Worm (Caenorhabditis elegans): ENCODE measurements around the gene pqn-73.

Gene pqn-73

ce11 chrII:8520625-8521024 lies 19.9 kb upstream of the pqn-73 start, which contains the start of gene cht-2:
Gene cht-2 (plus strand): TSS chrII:8520925.
- TF ChIP-seq Y67H2A.10 (GFP tag; conservative IDR thresholded peaks at IDR 0.05) (no peak), efl-1 (GFP tag; optimal IDR thresholded peaks at IDR 0.05) (no peak), fkh-3 (tag; optimal IDR thresholded peaks at IDR 0.05) (no peak), lag-1 (GFP tag; IDR thresholded peaks at IDR 0.05) (no peak), him-1 (tag; optimal IDR thresholded peaks at IDR 0.05) (no peak), lin-54 (GFP tag; optimal IDR thresholded peaks at IDR 0.05) (no peak), mxl-1 (tag; optimal IDR thresholded peaks at IDR 0.05) (no peak), Y79H2A.3 (GFP tag; conservative IDR thresholded peaks at IDR 0.05) (no peak), pha-4 (tag; optimal IDR thresholded peaks at IDR 0.05) (no peak), cebp-1 (GFP tag; IDR thresholded peaks at IDR 0.05) (no peak), cebp-1 (tag; optimal IDR thresholded peaks at IDR 0.05) (no peak), xnd-1 (tag; optimal IDR thresholded peaks at IDR 0.05) (no peak), ztf-22 (GFP tag; optimal IDR thresholded peaks at IDR 0.05) (no peak), egl-44 (GFP tag; IDR thresholded peaks at IDR 0.05) (no peak), ama-1 (optimal IDR thresholded peaks at IDR 0.05) (no peak), ama-1 (GFP tag; optimal IDR thresholded peaks at IDR 0.05) (no peak)

- TF ChIP-seq F23B12.7 (tag; optimal IDR thresholded peaks at IDR 0.05; ENCODE audit: insufficient read depth) = peak; percentile 27
- TF ChIP-seq ccch-3 (GFP tag; optimal IDR thresholded peaks at IDR 0.05) = no peak
- TF ChIP-seq die-1 (tag; optimal IDR thresholded peaks at IDR 0.05) = no peak
- no peak for TF ChIP-seq F10E7.11 (tag; optimal IDR thresholded peaks at IDR 0.05)
- peak; percentile 74 for TF ChIP-seq snpc-1.3 (tag; optimal IDR thresholded peaks at IDR 0.05; ENCODE audit: insufficient read depth)
- TF ChIP-seq nhr-80 (tag; optimal IDR thresholded peaks at IDR 0.05) = no peak
- TF ChIP-seq lin-54 (GFP tag; optimal IDR thresholded peaks at IDR 0.05) = peak; percentile 21
- TF ChIP-seq F33H1.4 (GFP tag; IDR thresholded peaks at IDR 0.05) = no peak
- TF ChIP-seq hmg-20 (GFP tag; IDR thresholded peaks at IDR 0.05) = no peak
- TF ChIP-seq lsl-1 (GFP tag; optimal IDR thresholded peaks at IDR 0.05) = peak; percentile 34
- TF ChIP-seq mcd-1 (GFP tag; IDR thresholded peaks at IDR 0.05) = 0 out of 2 replicates have a peak, but pooled peaks have one; percentile 16
- TF ChIP-seq attf-5 (GFP tag; optimal IDR thresholded peaks at IDR 0.05) = peak; percentile 33
- no peak for TF ChIP-seq snpc-4 (GFP tag; optimal IDR thresholded peaks at IDR 0.05)
- TF ChIP-seq snpc-4 (tag; optimal IDR thresholded peaks at IDR 0.05) = peak in 1 of 4 experiments; percentile 13
- TF ChIP-seq ceh-100 (GFP tag; IDR thresholded peaks at IDR 0.05) = no peak
- no peak for TF ChIP-seq rec-8 (tag; optimal IDR thresholded peaks at IDR 0.05)
- no peak for TF ChIP-seq F52B5.7 (tag; optimal IDR thresholded peaks at IDR 0.05)
- peak; percentile 66; the same call in 1 of the 2 replicates for TF ChIP-seq madf-6 (GFP tag; IDR thresholded peaks at IDR 0.05)
- TF ChIP-seq him-1 (tag; optimal IDR thresholded peaks at IDR 0.05) = no peak
- no peak for TF ChIP-seq B0035.1 (tag; optimal IDR thresholded peaks at IDR 0.05)
- TF ChIP-seq nhr-90 (tag; optimal IDR thresholded peaks at IDR 0.05) = no peak
- TF ChIP-seq F39B2.1 (GFP tag; IDR thresholded peaks at IDR 0.05) = no peak
These were observed 15.3 kb upstream of the pqn-73 start, which contains the start of the genes prp-9 and mrps-18B for ce11 chrII:8525133-8525736. Gene prp-9 (minus strand): TSS chrII:8525396. Gene mrps-18B (plus strand): TSS chrII:8525681.

ce11 chrII:8529176-8529698 lies 11.3 kb upstream of the pqn-73 start:
- TF ChIP-seq ztf-22 (GFP tag; optimal IDR thresholded peaks at IDR 0.05) = no peak
- no peak for TF ChIP-seq attf-3 (GFP tag; conservative IDR thresholded peaks at IDR 0.05)
- TF ChIP-seq lag-1 (GFP tag; IDR thresholded peaks at IDR 0.05) = no peak
- TF ChIP-seq F49E8.2 (tag; optimal IDR thresholded peaks at IDR 0.05; ENCODE audit: insufficient read depth) = no peak
- TF ChIP-seq tbp1 (GFP tag; optimal IDR thresholded peaks at IDR 0.05) = no peak
- no peak for TF ChIP-seq hlh-12 (tag; optimal IDR thresholded peaks at IDR 0.05)
- no peak for TF ChIP-seq nfyb-1 (GFP tag; IDR thresholded peaks at IDR 0.05)
- TF ChIP-seq aptf-2 (GFP tag; conservative IDR thresholded peaks at IDR 0.05) = no peak
- no peak for TF ChIP-seq madf-3 (GFP tag; IDR thresholded peaks at IDR 0.05)
- no peak for TF ChIP-seq ceh-58 (GFP tag; IDR thresholded peaks at IDR 0.05)
- TF ChIP-seq F57C9.4 (tag; optimal IDR thresholded peaks at IDR 0.05) = no peak

Data from whole organism, young adult.